Worm (Caenorhabditis elegans) whole organism, young adult: ENCODE data around the gene srz-102.

ENCODE experiments used
- B0035.1 ChIP-seq: sonication (generic microtip); optimal IDR thresholded peaks from 2 replicates; lab custom pipeline; 2016; ENCODE audit warnings: missing genetic modification characterization, mild to moderate bottlenecking, missing compliant biosample characterization, missing genotype, missing genetic modification reagents
- B0261.1 ChIP-seq: sonication (generic microtip); optimal IDR thresholded peaks from 2 replicates; lab custom pipeline; 2016; ENCODE audit warnings: mild to moderate bottlenecking, missing genetic modification characterization, moderate library complexity, missing compliant biosample characterization
- C17E4.6 ChIP-seq: fragments of 200-800 bp; sonication (Bioruptor generic); IDR thresholded peaks from 2 replicates; pipeline ENCODE4 v1.3.6; 2022; ENCODE audit warnings: missing genetic modification reagents, missing genetic modification characterization, missing compliant biosample characterization
- D2030.7 ChIP-seq: fragments of 200-800 bp; sonication (Bioruptor generic); IDR thresholded peaks from 2 replicates; pipeline ENCODE4 v1.3.6; 2022; ENCODE audit warnings: missing genetic modification reagents, missing genetic modification characterization, missing compliant biosample characterization
- F33H1.4 ChIP-seq: fragments of 200-800 bp; sonication (Bioruptor generic); IDR thresholded peaks from 2 replicates; pipeline ENCODE4 v1.3.6; 2022; ENCODE audit warnings: missing genetic modification reagents, missing genetic modification characterization, missing compliant biosample characterization
- F39B2.1 ChIP-seq: fragments of 200-800 bp; sonication (Bioruptor generic); IDR thresholded peaks from 2 replicates; pipeline ENCODE4 v1.3.6; 2022; ENCODE audit warnings: missing genetic modification reagents, missing genetic modification characterization, missing compliant biosample characterization
- F49E8.2 ChIP-seq: sonication (generic microtip); optimal IDR thresholded peaks from 3 replicates; lab custom pipeline; 2017; ENCODE audit warnings: missing genetic modification characterization, mild to moderate bottlenecking, missing compliant biosample characterization, antibody characterized with exemption, moderate library complexity; ENCODE audit not compliant: insufficient read depth
- Y53F4B.3 ChIP-seq: fragments of 200-800 bp; sonication (Bioruptor generic); IDR thresholded peaks from 2 replicates; pipeline ENCODE4 v1.3.6; 2022; ENCODE audit warnings: missing genetic modification reagents, missing genetic modification characterization, missing compliant biosample characterization
- Y56A3A.18 ChIP-seq: fragments of 200-800 bp; sonication (Bioruptor generic); IDR thresholded peaks from 2 replicates; pipeline ENCODE4 v1.3.6; 2022; ENCODE audit warnings: missing genetic modification reagents, missing genetic modification characterization, missing compliant biosample characterization
- Y67H2A.10 ChIP-seq: fragments of 200-800 bp; sonication (Bioruptor generic); conservative IDR thresholded peaks from 2 replicates; pipeline ENCODE4 v1.3.6; 2022; ENCODE audit warnings: missing genetic modification reagents, missing genetic modification characterization, missing compliant biosample characterization
- Y95B8A.8 ChIP-seq: fragments of 200-800 bp; sonication (Bioruptor generic); IDR thresholded peaks from 2 replicates; pipeline ENCODE4 v1.3.6; 2022; ENCODE audit warnings: missing genetic modification reagents, missing genetic modification characterization, missing compliant biosample characterization
- aptf-3 ChIP-seq: fragments of 200-800 bp; sonication (Bioruptor generic); IDR thresholded peaks from 2 replicates; pipeline ENCODE4 v1.3.6; 2022; ENCODE audit warnings: missing genetic modification characterization, missing compliant biosample characterization
- attf-3 ChIP-seq: fragments of 200-800 bp; sonication (Bioruptor generic); conservative IDR thresholded peaks from 2 replicates; pipeline ENCODE4 v1.3.6; 2022; ENCODE audit warnings: missing genetic modification reagents, missing genetic modification characterization, missing compliant biosample characterization
- attf-5 ChIP-seq: fragments of 200-800 bp; sonication (Bioruptor generic); optimal IDR thresholded peaks from 2 replicates; lab custom pipeline; 2018; ENCODE audit warnings: mild to moderate bottlenecking, missing genetic modification characterization, missing compliant biosample characterization
- ccch-3 ChIP-seq: fragments of 200-800 bp; sonication (Bioruptor generic); optimal IDR thresholded peaks from 2 replicates; lab custom pipeline; 2018; ENCODE audit warnings: mild to moderate bottlenecking, missing genetic modification characterization, missing compliant biosample characterization
- cebp-1 ChIP-seq, 2 experiments: fragments of 200-800 bp in 1 of 2; sonication (Bioruptor generic) in 1 of 2; sonication (generic microtip) in 1 of 2; IDR thresholded peaks in 1 of 2; optimal IDR thresholded peaks in 1 of 2; 2 replicates each; pipeline versions ENCODE4 v1.3.6 to Lab custom; 2017 to 2022; ENCODE audit warnings: missing compliant biosample characterization in 2 of 2, missing genetic modification characterization in 2 of 2, mild to moderate bottlenecking in 1 of 2, missing genetic modification reagents in 1 of 2, moderate library complexity in 1 of 2
- chd-7 ChIP-seq: sonication (generic microtip); optimal IDR thresholded peaks from 2 replicates; lab custom pipeline; 2016; ENCODE audit warnings: mild to moderate bottlenecking, missing genetic modification characterization, moderate library complexity, missing compliant biosample characterization
- die-1 ChIP-seq: sonication (generic microtip); optimal IDR thresholded peaks from 2 replicates; lab custom pipeline; 2016; ENCODE audit warnings: missing genotype, mild to moderate bottlenecking, missing genetic modification characterization, missing compliant biosample characterization
- dpff-1 ChIP-seq: sonication (generic microtip); optimal IDR thresholded peaks from 2 replicates; lab custom pipeline; 2017; ENCODE audit warnings: mild to moderate bottlenecking, missing genetic modification characterization, missing compliant biosample characterization
- efl-1 ChIP-seq: fragments of 150-350 bp; optimal IDR thresholded peaks from 2 replicates; lab custom pipeline; 2014; ENCODE audit warnings: missing biosample characterization, missing genetic modification reagents, missing genetic modification characterization
- ekl-4 ChIP-seq: fragments of 200-800 bp; sonication (Bioruptor generic); IDR thresholded peaks from 2 replicates; pipeline ENCODE4 v1.3.6; 2022; ENCODE audit warnings: missing genetic modification reagents, missing genetic modification characterization, missing compliant biosample characterization
- fkh-3 ChIP-seq: sonication (generic microtip); optimal IDR thresholded peaks from 2 replicates; lab custom pipeline; 2016; ENCODE audit warnings: mild to moderate bottlenecking, missing genetic modification characterization, missing compliant biosample characterization
- hlh-12 ChIP-seq: sonication (generic microtip); optimal IDR thresholded peaks from 2 replicates; lab custom pipeline; 2016; ENCODE audit warnings: missing genetic modification characterization, missing compliant biosample characterization
- hmg-20 ChIP-seq: fragments of 200-800 bp; sonication (Bioruptor generic); IDR thresholded peaks from 2 replicates; pipeline ENCODE4 v1.3.6; 2022; ENCODE audit warnings: missing genetic modification reagents, missing genetic modification characterization, missing compliant biosample characterization
- lag-1 ChIP-seq: fragments of 200-800 bp; sonication (Bioruptor generic); IDR thresholded peaks from 2 replicates; pipeline ENCODE4 v1.3.6; 2022; ENCODE audit warnings: missing genetic modification reagents, missing genetic modification characterization, missing compliant biosample characterization
- lsl-1 ChIP-seq: fragments of 200-800 bp; sonication (Bioruptor generic); optimal IDR thresholded peaks from 2 replicates; lab custom pipeline; 2018; ENCODE audit warnings: mild to moderate bottlenecking, missing genetic modification characterization, moderate library complexity, missing compliant biosample characterization
- madf-3 ChIP-seq: fragments of 200-800 bp; sonication (Bioruptor generic); IDR thresholded peaks from 2 replicates; pipeline ENCODE4 v1.3.6; 2022; ENCODE audit warnings: missing genetic modification reagents, missing genetic modification characterization, missing compliant biosample characterization
- nfya-2 ChIP-seq: fragments of 200-800 bp; sonication (Bioruptor generic); IDR thresholded peaks from 2 replicates; pipeline ENCODE4 v1.3.6; 2022; ENCODE audit warnings: missing genetic modification reagents, missing genetic modification characterization, missing compliant biosample characterization
- nfyb-1 ChIP-seq: fragments of 200-800 bp; sonication (Bioruptor generic); IDR thresholded peaks from 2 replicates; pipeline ENCODE4 v1.3.6; 2022; ENCODE audit warnings: missing genetic modification reagents, missing genetic modification characterization, missing compliant biosample characterization
- rec-8 ChIP-seq, 2 experiments: sonication (generic microtip); optimal IDR thresholded peaks; 2 replicates each; lab custom pipeline; 2016; ENCODE audit warnings: mild to moderate bottlenecking in 2 of 2, missing genetic modification characterization in 2 of 2, missing genetic modification reagents in 2 of 2, missing genotype in 2 of 2, missing biosample characterization in 1 of 2, missing compliant biosample characterization in 1 of 2, moderate library complexity in 1 of 2
- repo-1 ChIP-seq: sonication (generic microtip); optimal IDR thresholded peaks from 2 replicates; lab custom pipeline; 2017; ENCODE audit warnings: mild to moderate bottlenecking, missing genetic modification characterization, missing compliant biosample characterization
- sea-2 ChIP-seq: fragments of 200-800 bp; sonication (Bioruptor generic); IDR thresholded peaks from 2 replicates; pipeline ENCODE4 v1.3.6; 2022; ENCODE audit warnings: missing genetic modification characterization, missing compliant biosample characterization
- snpc-4 ChIP-seq, 5 experiments: fragments of 150-350 bp in 1 of 5; sonication (generic microtip) in 4 of 5; optimal IDR thresholded peaks; 2 replicates each; lab custom pipeline; 2014 to 2018; ENCODE audit warnings: missing genetic modification characterization in 5 of 5, missing biosample characterization in 3 of 5, antibody characterized with exemption in 2 of 5, mild to moderate bottlenecking in 2 of 5, missing compliant biosample characterization in 2 of 5, missing genotype in 2 of 5, moderate library complexity in 2 of 5, missing genetic modification reagents in 1 of 5
- somi-1 ChIP-seq: fragments of 200-800 bp; sonication (Bioruptor generic); optimal IDR thresholded peaks from 2 replicates; lab custom pipeline; 2018; ENCODE audit warnings: mild to moderate bottlenecking, missing genetic modification characterization, missing compliant biosample characterization
- unc-130 ChIP-seq: sonication (generic microtip); optimal IDR thresholded peaks from 2 replicates; lab custom pipeline; 2016; ENCODE audit warnings: missing genetic modification reagents, missing genetic modification characterization, missing compliant biosample characterization
- unc-62 ChIP-seq: fragments of 150-350 bp; optimal IDR thresholded peaks from 2 replicates; lab custom pipeline; 2014; ENCODE audit warnings: missing biosample characterization, missing genetic modification reagents, missing genetic modification characterization
- zfh-2 ChIP-seq: fragments of 200-800 bp; sonication (Bioruptor generic); conservative IDR thresholded peaks from 2 replicates; pipeline ENCODE4 v1.3.6; 2022; ENCODE audit warnings: missing genetic modification reagents, missing genetic modification characterization, missing compliant biosample characterization
- ztf-18 ChIP-seq: sonication (generic microtip); optimal IDR thresholded peaks from 2 replicates; lab custom pipeline; 2016; ENCODE audit warnings: missing genotype, mild to moderate bottlenecking, missing genetic modification characterization, missing compliant biosample characterization
- ztf-26 ChIP-seq: sonication (generic microtip); optimal IDR thresholded peaks from 2 replicates; lab custom pipeline; 2017; ENCODE audit warnings: missing genetic modification characterization, missing compliant biosample characterization
- ztf-6 ChIP-seq: fragments of 200-800 bp; sonication (Bioruptor generic); IDR thresholded peaks from 2 replicates; pipeline ENCODE4 v1.3.6; 2022; ENCODE audit warnings: missing genetic modification reagents, missing genetic modification characterization, missing compliant biosample characterization

srz-102 gene

DNA sequence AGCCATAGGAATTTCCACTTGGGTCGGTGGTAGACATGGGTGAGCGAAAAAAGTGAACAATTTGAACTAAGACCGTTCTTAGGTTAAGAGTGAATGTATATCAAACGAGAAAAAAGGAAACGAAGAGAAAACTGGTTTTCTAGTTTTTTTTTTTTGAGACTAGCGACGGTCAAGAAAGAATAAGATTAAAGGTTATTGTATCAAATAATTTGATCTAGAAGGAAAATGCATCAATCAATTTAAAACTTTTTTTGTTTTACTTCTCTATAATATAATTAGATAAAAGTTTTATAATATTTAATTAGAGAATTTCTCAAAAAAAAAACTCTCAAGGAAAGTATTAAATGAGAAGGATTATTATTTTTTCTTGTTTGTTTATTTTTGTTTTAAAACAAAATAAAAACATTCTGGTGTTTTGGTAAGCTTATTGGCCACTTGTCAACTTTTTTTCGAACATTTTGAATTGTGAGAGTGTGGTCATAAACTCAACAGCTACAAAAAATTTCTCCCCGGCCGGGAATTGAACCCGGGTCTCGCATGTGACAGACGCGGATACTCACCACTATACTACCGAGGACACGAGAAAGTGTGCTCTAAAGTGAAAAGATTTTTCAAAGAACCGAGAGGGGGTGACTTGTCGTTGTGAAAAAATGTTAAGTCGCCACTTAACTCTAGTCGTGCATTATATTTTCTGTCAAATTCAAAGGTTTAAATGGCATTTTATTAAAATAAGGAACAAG lies 42.0 kb upstream of the srz-102 start, which contains the start of gene W06G6.17 (continued):
- TF ChIP-seq hlh-12 (tag; lab: Kevin White, UChicago): no peak
- TF ChIP-seq repo-1: no peak
- TF ChIP-seq B0261.1: peak; percentile 64
- no peak for TF ChIP-seq chd-7
- TF ChIP-seq die-1 (tag; lab: Kevin White, UChicago): peak; percentile 56
- no peak for TF ChIP-seq C17E4.6 (GFP tag; lab: Robert Waterston, UW)
- TF ChIP-seq Y67H2A.10 (GFP tag; lab: Robert Waterston, UW): no peak

DNA sequence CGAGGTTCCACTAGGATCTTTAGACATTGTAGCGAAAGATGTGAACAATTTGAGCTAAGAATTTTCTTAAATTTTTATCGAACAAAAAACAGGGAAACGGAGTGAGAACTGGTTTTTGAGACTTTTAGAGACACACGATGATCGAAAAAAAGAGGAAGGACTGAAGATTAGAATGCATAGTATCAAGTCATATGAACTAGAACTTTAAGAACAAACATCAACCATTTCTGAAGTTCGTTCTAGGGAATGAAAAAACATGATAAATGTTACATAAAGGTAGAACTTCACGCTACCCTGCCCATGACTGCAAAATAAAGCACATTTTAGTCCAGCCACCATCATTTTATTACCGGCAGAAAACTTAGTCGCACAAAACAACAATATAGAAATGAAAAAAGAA lies 41.0 kb upstream of the srz-102 start, which contains the start of gene W06G6.9:
Gene W06G6.9, minus strand, starts transcription at position 101 of the 400 bp plus-strand sequence.
- TF ChIP-seq attf-3: no peak
- no peak for TF ChIP-seq rec-8 (tag; optimal IDR thresholded peaks at IDR 0.05; lab: Kevin White, UChicago)
- no peak for TF ChIP-seq B0035.1 (tag; lab: Kevin White, UChicago)
- TF ChIP-seq nfyb-1 (GFP tag; lab: Robert Waterston, UW): no peak
- no peak for TF ChIP-seq lag-1 (GFP tag; lab: Robert Waterston, UW)
- no peak for TF ChIP-seq aptf-3
- TF ChIP-seq F39B2.1: no peak
- TF ChIP-seq cebp-1 (GFP tag; IDR thresholded peaks at IDR 0.05; lab: Robert Waterston, UW): no peak
- no peak for TF ChIP-seq cebp-1 (tag; optimal IDR thresholded peaks at IDR 0.05; lab: Kevin White, UChicago)
- no peak for TF ChIP-seq fkh-3
- TF ChIP-seq nfya-2 (GFP tag; lab: Robert Waterston, UW): no peak
- no peak for TF ChIP-seq dpff-1 (tag; lab: Kevin White, UChicago)
- TF ChIP-seq Y53F4B.3 (GFP tag; lab: Robert Waterston, UW): no peak
- TF ChIP-seq sea-2 (GFP tag; lab: Robert Waterston, UW): no peak
- no peak for TF ChIP-seq ztf-18 (tag; lab: Kevin White, UChicago)
- no peak for TF ChIP-seq ccch-3 (GFP tag; lab: Kevin White, UChicago)
- TF ChIP-seq unc-130 (GFP tag; lab: Kevin White, UChicago): no peak
- no peak for TF ChIP-seq F33H1.4 (GFP tag; lab: Robert Waterston, UW)
- TF ChIP-seq hmg-20 (GFP tag; lab: Robert Waterston, UW): no peak

DNA sequence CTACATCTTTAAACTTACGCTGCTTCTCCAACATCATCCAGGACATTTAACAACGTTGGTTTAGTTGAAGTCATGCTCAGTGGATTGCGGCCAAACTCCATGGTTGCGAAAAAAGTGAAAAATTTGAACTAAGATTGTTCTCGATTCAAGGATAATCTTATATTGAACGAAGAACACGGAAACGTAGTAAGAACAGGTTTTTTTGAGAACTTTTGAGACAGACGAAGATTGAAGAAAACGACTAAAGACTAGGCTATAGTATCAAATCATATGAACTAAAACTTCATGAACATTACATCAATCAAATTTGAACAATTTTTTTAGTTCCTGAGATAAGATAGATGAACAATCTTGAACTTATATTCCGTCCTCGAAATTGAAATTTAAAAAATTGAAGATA lies 40.2 kb upstream of the srz-102 start, which contains the start of gene W06G6.10:
Gene W06G6.10, minus strand, starts transcription at position 101 of the 400 bp plus-strand sequence.
- TF ChIP-seq chd-7: no peak
- TF ChIP-seq F49E8.2: no peak
- TF ChIP-seq ztf-6: no peak
- no peak for TF ChIP-seq efl-1 (GFP tag; lab: Kevin White, UChicago)
- no peak for TF ChIP-seq D2030.7 (GFP tag; lab: Robert Waterston, UW)
- TF ChIP-seq attf-5 (GFP tag; lab: Kevin White, UChicago): no peak
- no peak for TF ChIP-seq Y56A3A.18
- TF ChIP-seq ztf-26: no peak
- no peak for TF ChIP-seq lsl-1 (GFP tag; lab: Kevin White, UChicago)
- TF ChIP-seq Y95B8A.8 (GFP tag; lab: Robert Waterston, UW): no peak
- TF ChIP-seq ekl-4: no peak
- TF ChIP-seq somi-1 (GFP tag; lab: Kevin White, UChicago): no peak
- no peak for TF ChIP-seq zfh-2 (GFP tag; lab: Robert Waterston, UW)
- TF ChIP-seq snpc-4 (GFP tag; optimal IDR thresholded peaks at IDR 0.05; lab: Kevin White, UChicago): no peak
- no peak for TF ChIP-seq snpc-4 (tag; optimal IDR thresholded peaks at IDR 0.05; lab: Kevin White, UChicago)
- TF ChIP-seq hmg-20 (GFP tag; lab: Robert Waterston, UW): no peak
- TF ChIP-seq madf-3 (GFP tag; lab: Robert Waterston, UW): no peak
- no peak for TF ChIP-seq rec-8 (tag; optimal IDR thresholded peaks at IDR 0.05; lab: Kevin White, UChicago)
- no peak for TF ChIP-seq unc-62 (GFP tag; lab: Kevin White, UChicago)
